Worm (Caenorhabditis elegans): ENCODE data around the gene fbxa-202.

fbxa-202 gene

DNA sequence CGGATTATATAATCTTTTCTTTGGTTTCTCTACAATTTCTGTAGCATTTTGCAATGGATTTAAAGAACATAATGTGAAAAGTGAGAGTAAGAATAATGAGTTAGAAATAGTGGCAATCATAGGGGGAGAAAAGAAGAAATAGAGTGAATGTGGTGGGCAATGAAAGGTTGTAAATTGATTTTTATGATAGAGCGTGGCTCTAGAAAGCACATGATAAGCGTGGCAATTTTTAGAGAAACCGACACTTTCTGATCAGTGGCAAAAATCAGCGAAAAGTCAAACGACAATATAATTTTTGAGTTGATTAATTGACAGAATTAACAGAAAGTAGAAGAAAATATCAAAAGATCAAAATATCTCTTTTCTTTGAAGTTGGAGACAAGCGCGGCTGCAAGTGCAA is 34.7 kb upstream of the fbxa-202 start, which contains the start of gene K12B6.9:
Gene K12B6.9 (minus strand): TSS at position 266 of the 400 bp plus-strand sequence.
- no peak for TF ChIP-seq sup-37 (GFP tag; optimal IDR thresholded peaks at IDR 0.05)
- TF ChIP-seq elt-2 (tag; optimal IDR thresholded peaks at IDR 0.05) = peak; percentile 55
- TF ChIP-seq lin-35 (GFP tag; optimal IDR thresholded peaks at IDR 0.05) = peak in 1 of 2 experiments; percentile 32

DNA sequence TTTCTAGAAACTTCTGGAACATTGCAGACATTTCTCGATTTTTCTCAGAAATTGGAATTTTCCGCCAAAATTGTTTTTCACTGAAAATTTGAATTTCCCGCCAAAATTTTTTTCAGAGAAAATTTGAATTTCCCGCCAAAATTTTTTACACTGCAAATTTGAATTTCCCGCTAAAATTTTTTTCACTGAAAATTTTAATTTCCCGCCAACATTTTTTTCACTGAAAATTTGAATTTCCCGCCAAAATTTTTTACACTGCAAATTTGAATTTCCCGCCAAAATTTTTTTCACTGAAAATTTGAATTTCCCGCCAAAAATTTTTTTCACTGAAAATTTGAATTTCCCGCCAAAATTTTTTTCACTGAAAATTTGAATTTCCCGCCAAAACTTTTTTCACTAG is 30.5 kb upstream of the fbxa-202 start:
- peak; percentile 64 for TF ChIP-seq unc-98 (GFP tag; IDR thresholded peaks at IDR 0.05)

- TF ChIP-seq unc-86 (tag; optimal IDR thresholded peaks at IDR 0.05) = no peak
- no peak for TF ChIP-seq tlp-1 (tag; optimal IDR thresholded peaks at IDR 0.05)
- TF ChIP-seq unc-30 (tag; optimal IDR thresholded peaks at IDR 0.05) = no peak
- no peak for TF ChIP-seq ztf-4 (tag; optimal IDR thresholded peaks at IDR 0.05)
- TF ChIP-seq C04F5.9 (tag; optimal IDR thresholded peaks at IDR 0.05) = no peak
- no peak for TF ChIP-seq ets-5 (GFP tag; IDR thresholded peaks at IDR 0.05)
- no peak for TF ChIP-seq isw-1 (GFP tag; IDR thresholded peaks at IDR 0.05)
- TF ChIP-seq blmp-1 (tag; optimal IDR thresholded peaks at IDR 0.05) = no peak
- TF ChIP-seq pag-3 (tag; optimal IDR thresholded peaks at IDR 0.05; ENCODE audit: borderline replicate concordance, insufficient read depth) = no peak
- no peak for TF ChIP-seq lin-39 (tag; optimal IDR thresholded peaks at IDR 0.05)
- TF ChIP-seq hpl-2 (GFP tag; optimal IDR thresholded peaks at IDR 0.05) = no peak
- no peak for TF ChIP-seq ceh-82 (tag; optimal IDR thresholded peaks at IDR 0.05)
- no peak for TF ChIP-seq Y116A8C.19 (tag; optimal IDR thresholded peaks at IDR 0.05; ENCODE audit: borderline replicate concordance)
- no peak for TF ChIP-seq lin-13 (GFP tag; optimal IDR thresholded peaks at IDR 0.05)
- no peak for TF ChIP-seq sptf-1 (tag; optimal IDR thresholded peaks at IDR 0.05)
Observed at ce11 chrV:6301046-6301445, 26.0 kb upstream of the fbxa-202 start.

- no peak for TF ChIP-seq unc-62 (GFP tag; optimal IDR thresholded peaks at IDR 0.05)
- no peak for TF ChIP-seq C34B4.2 (tag; optimal IDR thresholded peaks at IDR 0.05)
- TF ChIP-seq blmp-1 (tag; optimal IDR thresholded peaks at IDR 0.05) = peak; percentile 68
Observed at ce11 chrV:6302465-6302864, 24.6 kb upstream of the fbxa-202 start.

DNA sequence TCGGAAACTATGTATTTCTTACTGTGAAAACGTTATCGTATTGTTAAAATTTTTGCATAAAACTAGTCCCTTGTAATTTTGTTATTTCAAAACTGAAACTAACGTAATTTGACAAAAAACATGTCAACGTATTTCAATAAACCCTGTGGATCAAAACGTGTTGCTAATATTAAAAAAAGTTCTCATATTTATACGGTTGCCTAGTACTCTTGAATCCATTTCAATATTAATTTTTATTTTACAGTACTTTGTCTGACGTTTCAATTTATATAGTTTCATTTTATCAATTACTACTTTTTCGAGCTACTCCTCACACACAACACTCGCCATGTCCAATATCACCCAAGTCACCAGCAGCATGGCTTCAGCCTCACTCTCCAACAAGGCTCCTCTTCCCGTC is 23.6 kb upstream of the fbxa-202 start, which contains the start of gene sago-1:
Gene sago-1 (plus strand): TSS at position 301 of the 400 bp plus-strand sequence.
- TF ChIP-seq dsc-1 (tag; optimal IDR thresholded peaks at IDR 0.05) (no peak), mef-2 (tag; optimal IDR thresholded peaks at IDR 0.05) (no peak), efl-1 (optimal IDR thresholded peaks at IDR 0.05) (no peak), efl-1 (GFP tag; optimal IDR thresholded peaks at IDR 0.05 in 1 of 2) (no peak), nhr-71 (tag; optimal IDR thresholded peaks at IDR 0.05) (no peak), lin-39 (tag; optimal IDR thresholded peaks at IDR 0.05) (no peak), egl-13 (tag; optimal IDR thresholded peaks at IDR 0.05) (no peak), F16B12.6 (tag; optimal IDR thresholded peaks at IDR 0.05) (no peak), ceh-8 (GFP tag; optimal IDR thresholded peaks at IDR 0.05) (no peak), sox-4 (tag; optimal IDR thresholded peaks at IDR 0.05) (no peak), fkh-8 (tag; optimal IDR thresholded peaks at IDR 0.05) (no peak), sptf-1 (tag; optimal IDR thresholded peaks at IDR 0.05) (no peak)

DNA sequence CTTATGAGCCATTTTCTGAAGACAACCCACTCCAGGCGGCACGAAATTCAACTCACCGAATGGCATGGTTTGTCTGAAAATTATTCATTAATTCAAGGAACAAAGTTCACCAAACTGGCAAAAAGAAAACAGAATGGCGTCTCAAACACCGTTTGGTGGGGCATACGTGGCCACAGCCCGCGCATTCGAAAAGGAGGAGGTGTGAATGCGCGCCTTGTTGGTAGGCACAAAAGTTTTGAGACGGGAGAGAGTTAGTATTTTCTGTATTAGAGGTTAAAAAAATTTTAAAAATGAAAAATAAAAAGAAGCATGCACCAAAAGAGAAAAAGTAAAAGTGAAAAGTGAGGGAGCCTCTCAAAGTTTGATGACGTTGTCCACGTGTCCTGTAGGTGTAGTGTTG is 15.1 kb upstream of the fbxa-202 start:
- TF ChIP-seq efl-1 (optimal IDR thresholded peaks at IDR 0.05) (no peak), efl-1 (GFP tag; optimal IDR thresholded peaks at IDR 0.05 in 1 of 2) (peak in 1 of 2 experiments; percentile 53), ztf-11 (tag; optimal IDR thresholded peaks at IDR 0.05) (no peak), egl-13 (tag; optimal IDR thresholded peaks at IDR 0.05) (no peak), fos-1 (tag; optimal IDR thresholded peaks at IDR 0.05) (no peak), unc-98 (GFP tag; IDR thresholded peaks at IDR 0.05) (no peak), lin-35 (GFP tag; optimal IDR thresholded peaks at IDR 0.05) (no peak)

All from whole organism, L1 larva.